Worm (Caenorhabditis elegans) whole organism, dauer: ENCODE measurements around the gene T26C5.4.

Experiments
- unc-62 ChIP-seq: sonication (generic microtip); optimal IDR thresholded peaks from 2 replicates; lab custom pipeline; 2017; ENCODE audit warnings: missing biosample characterization, missing genetic modification reagents, missing genetic modification characterization

Gene T26C5.4

DNA sequence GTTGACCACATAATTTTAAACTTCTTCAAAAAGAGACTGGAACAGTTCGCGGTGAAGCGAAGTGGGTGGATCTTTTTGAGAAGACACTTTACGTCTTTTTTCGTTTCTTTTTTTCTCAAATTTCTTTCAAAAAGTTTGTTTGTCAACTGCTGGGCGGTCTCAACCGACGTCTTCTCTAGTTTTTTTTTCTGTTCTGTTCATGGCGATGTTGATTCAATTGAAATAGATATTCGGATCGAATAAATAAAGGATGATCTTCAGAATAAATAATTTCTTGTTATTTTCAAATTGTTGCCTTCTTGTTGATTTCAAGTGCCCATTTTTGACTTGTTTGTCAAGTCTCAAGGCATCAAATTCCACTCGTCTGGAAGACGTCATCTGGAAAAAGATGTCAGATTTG, at the start of gene T26C5.4:
Gene T26C5.4, minus strand, starts transcription at position 101 of the 400 bp plus-strand sequence.
- no peak for TF ChIP-seq unc-62 (GFP tag; lab: Kevin White, UChicago)

DNA sequence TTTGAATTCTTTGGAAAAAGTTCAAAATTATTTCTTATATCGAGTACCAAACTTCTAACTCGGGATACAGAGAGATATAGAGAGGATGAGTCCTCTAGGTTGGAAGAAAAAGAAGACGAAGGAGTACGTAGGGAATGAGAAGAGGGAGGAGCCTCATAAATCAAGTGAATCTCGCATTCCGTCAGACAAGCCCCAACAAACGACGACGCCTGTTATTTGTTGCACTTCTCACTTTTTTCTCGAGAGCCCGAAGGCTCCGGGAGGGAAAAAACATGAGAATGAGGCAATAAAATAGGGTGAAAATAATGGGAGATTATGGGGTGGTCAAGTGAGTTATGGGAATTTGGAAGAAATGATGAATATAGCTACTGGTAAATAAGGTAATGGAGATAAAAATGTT, 49.4 kb upstream of the T26C5.4 start:
- TF ChIP-seq unc-62 (GFP tag; lab: Kevin White, UChicago): no peak

DNA sequence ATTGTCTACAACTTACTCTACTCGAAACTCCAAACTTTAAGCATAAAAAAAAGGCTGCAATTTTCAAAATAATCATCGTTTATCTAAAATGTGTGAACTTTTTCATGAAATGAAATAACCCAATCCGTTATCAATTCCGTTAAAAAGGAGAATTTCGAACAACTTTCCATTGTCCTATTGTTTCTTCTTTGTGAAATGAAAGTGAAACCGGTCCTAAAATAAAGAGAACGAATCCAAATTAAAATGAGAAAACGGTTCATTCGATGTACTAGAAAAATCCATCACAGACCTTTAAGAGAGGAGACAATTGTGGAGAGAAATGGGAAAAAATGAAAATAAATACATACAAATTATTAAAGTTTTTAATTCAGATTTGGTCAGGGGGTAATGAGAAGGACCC, 45.4 kb upstream of the T26C5.4 start, which contains the start of gene C01G6.9:
Gene C01G6.9, minus strand, starts transcription at position 141 of the 400 bp plus-strand sequence.
- TF ChIP-seq unc-62 (GFP tag; lab: Kevin White, UChicago): no peak

DNA sequence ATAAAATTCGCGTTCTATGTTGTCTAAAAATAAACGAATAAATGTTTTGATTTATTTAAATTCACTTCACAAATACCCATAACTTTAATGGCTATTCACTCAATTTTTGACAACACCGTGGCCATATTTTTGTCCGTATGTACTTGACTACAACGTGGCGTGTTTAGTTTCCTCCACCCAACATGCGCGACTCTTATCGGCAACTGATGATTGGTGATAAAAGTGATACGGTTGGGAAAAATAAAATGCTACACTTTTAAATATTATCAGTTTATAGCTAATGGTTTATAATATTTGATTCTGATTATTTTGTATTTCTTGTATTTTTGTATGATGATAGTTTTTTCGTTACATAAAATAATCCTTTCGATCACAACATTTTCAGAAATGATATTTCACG, 41.3 kb upstream of the T26C5.4 start, which contains the start of gene acs-7:
Gene acs-7, plus strand, starts transcription at position 386 of the 400 bp plus-strand sequence.
- no peak for TF ChIP-seq unc-62 (GFP tag; lab: Kevin White, UChicago)

DNA sequence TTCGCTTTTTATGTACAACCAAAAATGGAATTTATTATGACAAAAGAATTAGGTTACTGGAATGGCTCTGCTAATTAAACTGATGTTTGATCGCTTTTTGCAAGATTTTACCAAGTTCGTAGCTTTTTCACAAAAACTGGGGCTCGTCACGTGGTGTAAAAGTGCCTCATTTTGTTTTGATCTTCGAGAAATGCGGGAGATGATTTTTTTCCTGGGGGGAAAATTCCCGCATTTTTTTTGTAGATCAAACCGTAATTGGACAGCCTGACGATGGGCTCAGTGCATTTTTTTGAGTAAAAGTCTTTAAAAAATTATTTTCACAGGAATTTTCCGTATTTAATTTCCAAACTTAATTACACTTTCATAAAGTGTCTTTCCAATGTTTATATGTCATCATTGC, 38.8 kb upstream of the T26C5.4 start:
- no peak for TF ChIP-seq unc-62 (GFP tag; lab: Kevin White, UChicago)

DNA sequence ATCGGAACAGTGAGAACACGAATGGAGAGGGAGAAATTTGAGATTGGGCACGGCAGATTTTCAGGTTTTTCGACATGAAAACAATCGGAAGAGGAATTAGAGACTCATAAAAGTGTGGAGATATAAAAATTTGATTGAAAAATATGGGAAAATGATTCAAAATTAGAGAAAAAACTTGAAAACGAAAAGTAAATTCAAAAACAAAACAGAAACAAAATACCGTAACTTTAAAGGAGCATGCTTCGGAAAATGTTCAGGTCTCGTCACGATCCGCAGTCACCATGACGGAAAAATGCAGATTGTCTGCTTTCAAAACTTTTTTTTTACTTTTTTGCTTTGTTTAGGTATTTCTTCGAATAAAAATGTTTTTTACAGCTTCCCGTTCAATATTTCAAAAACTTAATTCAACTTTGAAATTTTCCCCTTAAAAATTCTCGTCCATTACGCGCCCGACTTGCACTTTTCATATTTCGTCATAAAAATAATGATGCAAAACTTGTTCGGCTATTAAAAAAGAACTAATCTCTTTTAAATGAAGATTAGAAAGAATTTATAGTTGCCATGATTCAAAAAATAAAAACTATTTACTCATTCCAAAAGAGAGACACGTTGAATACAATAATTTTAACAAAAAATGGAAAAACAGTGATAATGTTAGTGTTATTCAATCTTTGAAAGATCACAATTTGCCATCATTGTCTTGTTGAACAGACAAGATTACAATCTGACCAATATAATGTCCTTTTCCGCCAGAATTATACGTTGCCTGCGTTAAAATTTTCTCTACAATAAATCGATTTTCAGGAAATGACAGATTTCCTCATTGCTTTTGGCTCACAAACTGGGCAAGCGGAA, 35.1 kb upstream of the T26C5.4 start, which contains the start of gene mtrr-1:
Gene mtrr-1, plus strand, starts transcription at position 805 of the 855 bp plus-strand sequence.
- no peak for TF ChIP-seq unc-62 (GFP tag; lab: Kevin White, UChicago)

DNA sequence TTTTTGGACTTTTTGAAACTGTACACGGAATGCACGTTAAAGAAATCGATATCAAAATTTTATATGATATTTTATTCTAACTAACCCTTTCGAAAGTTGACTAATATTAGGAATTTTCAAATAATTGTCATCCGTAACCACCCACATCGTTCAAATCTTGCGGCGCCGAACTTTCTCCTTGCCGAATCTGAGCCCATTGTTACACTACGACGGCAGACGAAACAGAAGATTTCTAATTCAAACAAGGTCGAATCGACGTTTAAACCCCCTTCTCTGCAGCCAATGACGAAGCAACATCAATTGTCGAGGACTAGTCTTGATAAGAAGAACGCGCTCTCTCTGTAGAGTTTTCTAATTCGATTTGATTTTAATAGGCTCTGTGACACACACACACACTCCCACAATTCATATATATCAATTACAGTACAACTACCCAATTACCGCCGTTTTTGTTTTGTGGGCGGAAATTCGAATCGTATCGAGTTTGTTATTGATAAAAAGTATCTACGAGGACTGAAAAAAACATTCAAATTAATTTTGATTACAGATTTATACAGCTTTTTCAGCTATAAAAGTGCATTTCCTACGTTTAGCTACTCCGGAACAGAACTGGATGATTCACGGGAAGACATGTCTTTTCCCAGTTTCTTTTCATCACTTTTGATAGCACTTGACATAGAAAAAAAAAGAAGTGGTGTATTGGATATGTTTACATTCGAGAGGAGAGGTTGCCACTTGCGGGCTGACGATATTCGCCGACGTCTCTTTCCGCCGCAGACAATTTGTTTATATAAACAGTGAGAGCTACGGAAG, 34.2 kb upstream of the T26C5.4 start:
- no peak for TF ChIP-seq unc-62 (GFP tag; lab: Kevin White, UChicago)

DNA sequence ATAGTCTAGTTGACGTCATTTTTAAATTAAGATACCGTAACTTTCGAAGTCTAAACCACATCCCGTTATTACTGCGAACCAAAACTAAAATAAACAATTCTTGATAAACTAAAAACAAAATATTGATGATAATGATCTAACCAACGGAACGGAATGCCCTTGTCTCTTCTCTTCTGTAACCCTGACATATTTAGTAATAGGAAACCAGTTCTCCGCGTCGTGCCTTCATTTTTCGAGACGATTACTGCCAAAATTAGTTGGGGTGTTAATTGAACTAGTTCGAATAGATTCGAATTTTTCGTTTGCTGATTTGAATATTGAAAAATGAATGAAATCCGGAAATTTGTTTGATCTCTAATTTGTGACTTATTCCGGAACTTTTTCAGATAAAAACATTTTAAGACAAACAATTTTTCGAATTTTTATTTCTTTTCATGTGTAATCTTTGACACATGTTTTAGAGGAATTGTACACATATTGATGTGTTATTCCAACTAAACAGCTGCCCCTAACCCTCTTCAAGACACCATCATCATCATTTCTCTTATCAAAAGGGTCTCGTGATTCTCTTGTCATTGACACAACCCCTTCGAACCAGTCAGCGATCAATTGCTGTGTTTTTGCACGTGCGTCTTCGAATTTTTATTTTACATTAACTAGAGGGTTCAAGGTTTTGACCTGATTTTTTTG, 33.5 kb upstream of the T26C5.4 start:
- TF ChIP-seq unc-62 (GFP tag; lab: Kevin White, UChicago): no peak

DNA sequence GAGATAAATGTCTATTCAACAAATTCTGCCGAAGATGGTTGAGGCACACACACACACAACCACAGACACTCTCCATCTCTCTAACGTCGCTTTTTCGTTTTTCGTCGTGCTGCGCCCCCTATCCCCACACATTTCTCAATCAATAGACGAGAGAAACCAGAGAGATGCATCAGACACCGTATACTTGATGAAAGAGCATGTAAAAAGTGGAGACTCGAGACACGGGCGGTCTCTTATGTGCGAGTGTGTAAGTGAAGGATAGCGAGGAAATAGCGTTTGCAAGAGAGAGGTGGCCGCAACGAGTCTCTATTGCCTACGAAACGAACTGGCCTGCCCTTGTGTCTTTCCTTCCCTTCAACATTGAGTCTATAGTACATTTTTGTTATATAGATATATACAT, 32.5 kb upstream of the T26C5.4 start:
- TF ChIP-seq unc-62 (GFP tag; lab: Kevin White, UChicago): no peak

DNA sequence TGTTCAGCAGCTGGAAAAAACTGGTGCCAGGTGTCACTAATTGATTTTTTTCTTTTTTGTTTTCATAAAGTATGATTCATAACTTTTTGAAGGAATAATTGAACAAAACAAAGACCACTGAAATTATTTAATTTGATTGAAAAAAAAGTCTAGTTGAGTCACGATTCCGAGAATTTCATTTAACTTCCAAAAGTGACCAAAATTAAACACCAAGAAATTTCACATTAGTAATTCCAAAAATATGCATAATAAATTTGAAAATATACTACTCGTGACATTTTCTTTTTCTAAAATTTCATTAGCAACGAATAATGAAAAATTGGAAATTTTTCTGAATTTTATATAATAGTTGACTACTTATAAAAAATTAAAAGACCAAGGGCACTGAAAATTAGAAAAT, 31.7 kb upstream of the T26C5.4 start:
- TF ChIP-seq unc-62 (GFP tag; lab: Kevin White, UChicago): no peak

DNA sequence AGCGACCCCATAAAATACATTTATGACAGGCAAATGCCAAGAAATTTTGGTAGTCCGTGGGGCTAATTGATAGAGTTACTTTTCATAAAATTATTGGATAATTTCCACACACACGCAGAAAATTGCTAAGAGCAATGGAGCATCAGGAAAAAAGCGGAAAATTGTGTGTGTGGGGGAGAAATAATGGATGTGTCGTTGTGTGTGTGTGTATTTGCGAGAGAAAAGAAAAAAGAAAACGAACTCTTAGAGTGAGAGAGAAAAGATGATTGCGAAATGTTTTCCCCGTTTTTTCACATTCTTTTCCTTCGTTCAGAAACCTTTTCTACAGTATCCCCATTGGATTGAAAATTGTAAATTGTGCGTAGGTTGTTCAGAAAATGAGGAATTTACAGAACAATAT, 31.3 kb upstream of the T26C5.4 start:
- no peak for TF ChIP-seq unc-62 (GFP tag; lab: Kevin White, UChicago)

DNA sequence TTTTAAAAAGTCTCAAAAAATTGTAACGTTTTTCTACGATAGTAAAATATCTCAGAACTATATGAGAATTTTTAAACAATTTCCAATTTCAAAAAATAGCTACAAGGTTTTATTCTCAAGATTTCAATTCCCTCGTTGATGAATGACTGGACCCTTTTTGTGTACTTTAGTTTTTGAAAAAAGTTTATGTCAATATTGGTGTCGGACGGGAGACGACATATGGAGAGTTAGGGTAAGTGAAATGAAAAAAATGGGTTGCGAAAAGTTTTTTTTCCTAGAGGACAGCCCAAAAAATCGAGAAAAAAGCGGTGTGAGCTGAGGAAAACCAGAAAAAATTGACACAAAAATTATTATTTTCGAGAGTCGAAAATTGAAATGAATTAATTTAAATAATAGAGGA, 30.5 kb upstream of the T26C5.4 start:
- TF ChIP-seq unc-62 (GFP tag; lab: Kevin White, UChicago): no peak

DNA sequence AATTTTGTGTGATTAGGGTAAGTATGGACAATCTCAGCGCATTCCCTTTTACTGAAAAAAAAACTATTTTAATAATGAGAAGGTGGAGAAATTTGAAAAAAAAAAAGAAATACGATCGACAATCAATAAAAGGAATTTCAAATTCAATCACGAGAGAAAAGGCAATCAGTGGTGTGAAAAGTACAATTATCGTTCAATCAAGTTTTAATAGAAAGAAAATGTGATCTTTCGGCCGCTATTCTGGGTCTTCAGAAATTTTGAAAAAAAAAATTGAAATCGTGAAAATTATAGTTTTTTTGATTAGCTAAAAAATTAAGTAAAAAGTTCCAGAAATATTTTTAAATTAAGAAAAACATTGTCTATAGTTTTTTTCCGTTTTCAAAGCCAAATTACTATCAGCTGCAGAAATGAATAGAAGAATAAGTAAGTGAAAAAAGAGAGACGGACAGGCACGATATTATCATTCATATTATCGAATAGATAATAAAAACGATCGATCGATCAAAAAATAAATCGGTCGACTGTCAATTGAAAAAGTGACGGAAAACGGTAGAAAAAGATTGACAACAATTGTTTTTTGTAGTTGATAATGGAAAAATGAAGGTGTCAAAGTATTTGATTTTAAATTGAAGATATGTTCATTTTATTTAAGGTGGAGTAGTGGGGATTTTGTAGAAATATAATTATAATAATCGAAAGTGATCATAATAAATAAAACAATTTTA, 29.9 kb upstream of the T26C5.4 start, which contains the start of gene gldi-3:
Gene gldi-3, minus strand, starts transcription at position 51 of the 725 bp plus-strand sequence.
- TF ChIP-seq unc-62 (GFP tag; lab: Kevin White, UChicago): no peak

DNA sequence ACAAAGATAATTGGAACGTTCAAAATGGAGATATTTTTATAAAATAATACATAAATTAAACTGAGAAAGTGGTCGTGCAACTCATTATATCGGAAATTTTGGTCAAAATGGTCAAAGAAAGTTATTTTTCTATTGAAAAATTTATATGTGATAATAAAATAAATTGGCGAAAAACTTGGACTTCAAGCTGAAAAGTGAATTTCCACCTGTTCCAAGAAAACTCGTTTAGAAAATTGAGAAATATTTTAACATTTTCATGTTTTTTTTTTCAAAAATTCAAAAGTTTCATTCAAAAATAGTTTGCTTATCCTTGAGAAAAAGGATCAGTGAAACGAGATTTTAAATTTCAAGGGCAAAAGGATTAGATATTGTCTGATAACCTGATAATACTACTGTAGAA, 28.7 kb upstream of the T26C5.4 start:
- no peak for TF ChIP-seq unc-62 (GFP tag; lab: Kevin White, UChicago)

DNA sequence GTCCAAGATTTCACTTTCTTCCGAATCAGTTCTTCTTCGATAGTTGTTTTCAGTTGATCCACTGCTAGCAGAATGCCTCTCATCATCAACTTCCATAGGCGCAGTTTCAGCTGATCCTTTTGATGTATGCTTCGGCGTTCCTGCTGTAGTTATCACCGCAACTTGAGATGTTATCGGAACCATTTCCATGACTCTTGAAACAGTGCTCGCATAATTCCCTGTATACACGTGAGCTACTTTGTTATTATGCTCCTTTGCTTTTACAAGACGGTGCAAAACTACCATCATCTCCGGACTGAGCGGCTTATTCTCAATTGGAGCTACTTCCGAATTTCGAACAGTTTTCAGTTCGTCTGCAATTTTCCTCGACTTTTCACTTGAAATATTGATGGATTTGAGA, 26.8 kb upstream of the T26C5.4 start:
- no peak for TF ChIP-seq unc-62 (GFP tag; lab: Kevin White, UChicago)
